Comparison of ENCODE assay signal across 5 fruit fly cellular contexts in genomic region chr2L:2765659-2766373, dm6.
TF ChIP-seq lines count a peak whose summit lies in the region.

Gene Snx21, minus strand, starts transcription at chr2L:2765665.
Gene aph-1, plus strand, starts transcription at chr2L:2766233.

- TF ChIP-seq CTCF in whole organism, embryonic (GFP tag; optimal IDR thresholded peaks at IDR 0.05; lab: Kevin White, UChicago) = peak; percentile 49

TF ChIP-seq in whole organism, adult, 20 proteins besides CTCF, POLR2A, EP300 and RAD21 (continues in another document):
- TF ChIP-seq cic (GFP tag; optimal IDR thresholded peaks at IDR 0.05; lab: Kevin White, UChicago) (peak; percentile 1), Mnt (GFP tag; optimal IDR thresholded peaks at IDR 0.05; lab: Kevin White, UChicago) (peak; percentile 84), kay (GFP tag; lab: Kevin White, UChicago; ENCODE audit: borderline replicate concordance) (no peak), CG7101 (tag; optimal IDR thresholded peaks at IDR 0.05; lab: Kevin White, UChicago) (peak; percentile 91), CG7045 (GFP tag; optimal IDR thresholded peaks at IDR 0.05; lab: Kevin White, UChicago) (peak; percentile 95), toe (GFP tag; optimal IDR thresholded peaks at IDR 0.05; lab: Kevin White, UChicago) (peak; percentile 92), CG12768 (GFP tag; optimal IDR thresholded peaks at IDR 0.05; lab: Kevin White, UChicago) (peak; percentile 91), Crg-1 (GFP tag; optimal IDR thresholded peaks at IDR 0.05; lab: Kevin White, UChicago) (peak; percentile 76), bab1 (GFP tag; optimal IDR thresholded peaks at IDR 0.05; lab: Kevin White, UChicago) (peak; percentile 91), CG14711 (tag; optimal IDR thresholded peaks at IDR 0.05; lab: Kevin White, UChicago) (peak; percentile 88), cnc (optimal IDR thresholded peaks at IDR 0.05; lab: Kevin White, UChicago) (no peak), CG1620 (GFP tag; optimal IDR thresholded peaks at IDR 0.05; lab: Kevin White, UChicago) (peak; percentile 84), tj (GFP tag; optimal IDR thresholded peaks at IDR 0.05; lab: Kevin White, UChicago) (peak; percentile 78), Clk (GFP tag; optimal IDR thresholded peaks at IDR 0.05; lab: Kevin White, UChicago) (peak; percentile 77), CG11617 (GFP tag; optimal IDR thresholded peaks at IDR 0.05; lab: Kevin White, UChicago) (peak; percentile 90), pad (GFP tag; optimal IDR thresholded peaks at IDR 0.05; lab: Kevin White, UChicago) (peak; percentile 76), CG5204 (GFP tag; optimal IDR thresholded peaks at IDR 0.05; lab: Kevin White, UChicago) (no peak), Hr96 (GFP tag; optimal IDR thresholded peaks at IDR 0.05; lab: Kevin White, UChicago) (peak; percentile 87)

TF ChIP-seq in whole organism, embryonic, 481 proteins besides CTCF, POLR2A, EP300 and RAD21 (continues in another document):
- peak; percentile 94 for TF ChIP-seq CG31441 (GFP tag; IDR thresholded peaks at IDR 0.05; lab: Robert Waterston, UW)
- TF ChIP-seq CG15073 (GFP tag; optimal IDR thresholded peaks at IDR 0.05; lab: Kevin White, UChicago) = peak; percentile 64
- TF ChIP-seq usp (GFP tag; optimal IDR thresholded peaks at IDR 0.05; lab: Kevin White, UChicago) = no peak
- TF ChIP-seq ara (GFP tag; IDR thresholded peaks at IDR 0.05; lab: Robert Waterston, UW) = peak; percentile 74
- peak; percentile 32; the same call in 1 of the 2 replicates for TF ChIP-seq crol (GFP tag; IDR thresholded peaks at IDR 0.05; lab: Robert Waterston, UW)
- no peak for TF ChIP-seq Trl (optimal IDR thresholded peaks at IDR 0.05; lab: Kevin White, UChicago)
- TF ChIP-seq Trl (GFP tag; optimal IDR thresholded peaks at IDR 0.05; lab: Kevin White, UChicago) = peak; percentile 93
- TF ChIP-seq sug (tag; optimal IDR thresholded peaks at IDR 0.05; lab: Kevin White, UChicago) = peak; percentile 92
- peak; percentile 78 for TF ChIP-seq CG12769 (tag; optimal IDR thresholded peaks at IDR 0.05; lab: Kevin White, UChicago)
- TF ChIP-seq vfl (GFP tag; optimal IDR thresholded peaks at IDR 0.05; lab: Kevin White, UChicago) = peak; percentile 88
- peak; percentile 91 for TF ChIP-seq CG9817 (tag; optimal IDR thresholded peaks at IDR 0.05; lab: Kevin White, UChicago)
- TF ChIP-seq tgo (GFP tag; IDR thresholded peaks at IDR 0.05; lab: Robert Waterston, UW) = peak; percentile 90
- peak; percentile 26; the same call in 1 of the 2 replicates for TF ChIP-seq CG4360 (GFP tag; IDR thresholded peaks at IDR 0.05; lab: Robert Waterston, UW)
- peak; percentile 73 for TF ChIP-seq CG11398 (GFP tag; optimal IDR thresholded peaks at IDR 0.05; lab: Kevin White, UChicago)
- TF ChIP-seq CG18619 (GFP tag; optimal IDR thresholded peaks at IDR 0.05; lab: Kevin White, UChicago) = peak; percentile 92
- TF ChIP-seq gfzf (GFP tag; optimal IDR thresholded peaks at IDR 0.05; lab: Kevin White, UChicago) = peak; percentile 21
- peak; percentile 63 for TF ChIP-seq Jarid2 (GFP tag; optimal IDR thresholded peaks at IDR 0.05; lab: Kevin White, UChicago)
- TF ChIP-seq wdn (GFP tag; IDR thresholded peaks at IDR 0.05; lab: Robert Waterston, UW) = peak; percentile 83

TF ChIP-seq in whole organism, prepupa, 60 proteins besides CTCF, POLR2A, EP300 and RAD21 (continues in another document):
- TF ChIP-seq CG6808 (GFP tag; optimal IDR thresholded peaks at IDR 0.05; lab: Kevin White, UChicago) (peak; percentile 88), CG3919 (GFP tag; optimal IDR thresholded peaks at IDR 0.05; lab: Kevin White, UChicago) (peak; percentile 86), Hr4 (GFP tag; optimal IDR thresholded peaks at IDR 0.05; lab: Kevin White, UChicago) (peak; percentile 91), spab (GFP tag; optimal IDR thresholded peaks at IDR 0.05; lab: Kevin White, UChicago) (peak; percentile 81), CG34406 (GFP tag; optimal IDR thresholded peaks at IDR 0.05; lab: Kevin White, UChicago) (peak; percentile 89), CG6792 (GFP tag; optimal IDR thresholded peaks at IDR 0.05; lab: Kevin White, UChicago) (peak; percentile 81), fd85E (GFP tag; optimal IDR thresholded peaks at IDR 0.05; lab: Kevin White, UChicago) (peak; percentile 70), CG8119 (GFP tag; IDR thresholded peaks at IDR 0.05; lab: Robert Waterston, UW) (peak; percentile 88), CG11902 (GFP tag; optimal IDR thresholded peaks at IDR 0.05; lab: Kevin White, UChicago) (peak; percentile 87), CG11762 (GFP tag; optimal IDR thresholded peaks at IDR 0.05; lab: Kevin White, UChicago; ENCODE audit: insufficient read depth) (peak; percentile 89), CG10669 (GFP tag; optimal IDR thresholded peaks at IDR 0.05; lab: Kevin White, UChicago) (peak; percentile 88), CG11294 (GFP tag; IDR thresholded peaks at IDR 0.05; lab: Robert Waterston, UW) (peak; percentile 81), Eip78C (GFP tag; lab: Kevin White, UChicago) (peak; percentile 94), acj6 (GFP tag; optimal IDR thresholded peaks at IDR 0.05; lab: Kevin White, UChicago) (peak; percentile 93), Blimp-1 (GFP tag; optimal IDR thresholded peaks at IDR 0.05; lab: Kevin White, UChicago) (peak; percentile 73), fd59A (GFP tag; optimal IDR thresholded peaks at IDR 0.05; lab: Kevin White, UChicago) (peak; percentile 79), net (GFP tag; optimal IDR thresholded peaks at IDR 0.05; lab: Kevin White, UChicago) (peak; percentile 87), achi (GFP tag; optimal IDR thresholded peaks at IDR 0.05; lab: Kevin White, UChicago) (peak; percentile 90), dsx (GFP tag; optimal IDR thresholded peaks at IDR 0.05; lab: Kevin White, UChicago; ENCODE audit: poor library complexity, severe bottlenecking) (peak; percentile 83)

TF ChIP-seq in whole organism, pupa, 21 proteins besides CTCF, POLR2A, EP300 and RAD21:
- TF ChIP-seq CG8301 (tag; optimal IDR thresholded peaks at IDR 0.05; lab: Kevin White, UChicago) = peak; percentile 82
- TF ChIP-seq CG34367 (tag; optimal IDR thresholded peaks at IDR 0.05; lab: Kevin White, UChicago) = peak; percentile 75
- peak; percentile 87 for TF ChIP-seq CG14655 (GFP tag; optimal IDR thresholded peaks at IDR 0.05; lab: Kevin White, UChicago)
- TF ChIP-seq CG15710 (tag; optimal IDR thresholded peaks at IDR 0.05; lab: Kevin White, UChicago) = peak; percentile 87
- TF ChIP-seq gl (tag; optimal IDR thresholded peaks at IDR 0.05; lab: Kevin White, UChicago) = peak; percentile 45
- peak; percentile 10 for TF ChIP-seq EcR (GFP tag; optimal IDR thresholded peaks at IDR 0.05; lab: Kevin White, UChicago)
- peak; percentile 86 for TF ChIP-seq Ets98B (GFP tag; IDR thresholded peaks at IDR 0.05; lab: Robert Waterston, UW)
- peak; percentile 85 for TF ChIP-seq CG17806 (tag; optimal IDR thresholded peaks at IDR 0.05; lab: Kevin White, UChicago)
- peak; percentile 57 for TF ChIP-seq rn (GFP tag; IDR thresholded peaks at IDR 0.05; lab: Robert Waterston, UW)
- TF ChIP-seq Pif1A (GFP tag; optimal IDR thresholded peaks at IDR 0.05; lab: Kevin White, UChicago) = peak; percentile 80
- peak; percentile 88 for TF ChIP-seq CG4496 (GFP tag; IDR thresholded peaks at IDR 0.05; lab: Robert Waterston, UW)
- peak; percentile 91 for TF ChIP-seq CG8159 (tag; optimal IDR thresholded peaks at IDR 0.05; lab: Kevin White, UChicago)
- 0 out of 2 replicates have a peak, but pooled peaks have one; percentile 48 for TF ChIP-seq CG10348 (GFP tag; IDR thresholded peaks at IDR 0.05; lab: Robert Waterston, UW)
- TF ChIP-seq fd96Ca (GFP tag; IDR thresholded peaks at IDR 0.05; lab: Robert Waterston, UW) = peak; percentile 90
- peak; percentile 86 for TF ChIP-seq CG9948 (tag; optimal IDR thresholded peaks at IDR 0.05; lab: Kevin White, UChicago)
- TF ChIP-seq CG13204 (GFP tag; optimal IDR thresholded peaks at IDR 0.05; lab: Kevin White, UChicago) = no peak
- peak; percentile 87 for TF ChIP-seq Snoo (tag; optimal IDR thresholded peaks at IDR 0.05; lab: Kevin White, UChicago)
- peak; percentile 91 for TF ChIP-seq Pif1B (GFP tag; optimal IDR thresholded peaks at IDR 0.05; lab: Kevin White, UChicago)
- no peak for TF ChIP-seq D1 (tag; optimal IDR thresholded peaks at IDR 0.05; lab: Kevin White, UChicago)
- TF ChIP-seq CG12605 (GFP tag; IDR thresholded peaks at IDR 0.05; lab: Robert Waterston, UW) = peak; percentile 71
- TF ChIP-seq CG32121 (GFP tag; IDR thresholded peaks at IDR 0.05; lab: Robert Waterston, UW) = peak; percentile 85

TF ChIP-seq in whole organism, wandering third instar larva, 38 proteins besides CTCF, POLR2A, EP300 and RAD21 (continues in another document):
- TF ChIP-seq Abd-B (GFP tag; optimal IDR thresholded peaks at IDR 0.05; lab: Kevin White, UChicago) (no peak), pan (optimal IDR thresholded peaks at IDR 0.05; lab: Kevin White, UChicago) (no peak), lola (GFP tag; optimal IDR thresholded peaks at IDR 0.05; lab: Kevin White, UChicago) (no peak), Hr78 (GFP tag; optimal IDR thresholded peaks at IDR 0.05; lab: Kevin White, UChicago) (no peak), HLH106 (tag; optimal IDR thresholded peaks at IDR 0.05; lab: Kevin White, UChicago) (peak; percentile 94), OdsH (GFP tag; optimal IDR thresholded peaks at IDR 0.05; lab: Kevin White, UChicago) (peak; percentile 89), Dfd (GFP tag; optimal IDR thresholded peaks at IDR 0.05; lab: Kevin White, UChicago) (no peak), ey (GFP tag; optimal IDR thresholded peaks at IDR 0.05; lab: Kevin White, UChicago) (peak; percentile 90), br (GFP tag; optimal IDR thresholded peaks at IDR 0.05; lab: Kevin White, UChicago) (peak; percentile 87), dsf (GFP tag; optimal IDR thresholded peaks at IDR 0.05; lab: Kevin White, UChicago; ENCODE audit: borderline replicate concordance) (peak; percentile 67), dl (GFP tag; optimal IDR thresholded peaks at IDR 0.05; lab: Kevin White, UChicago; ENCODE audit: insufficient read depth in 1 of 2, partially characterized antibody in 2 of 2) (no peak), Hr83 (GFP tag; optimal IDR thresholded peaks at IDR 0.05; lab: Kevin White, UChicago; ENCODE audit: poor library complexity, severe bottlenecking) (peak; percentile 66), rgr (GFP tag; optimal IDR thresholded peaks at IDR 0.05; lab: Kevin White, UChicago) (peak; percentile 91), jim (GFP tag; optimal IDR thresholded peaks at IDR 0.05; lab: Kevin White, UChicago) (peak; percentile 16), sv (GFP tag; optimal IDR thresholded peaks at IDR 0.05; lab: Kevin White, UChicago) (peak; percentile 83), Mio (GFP tag; optimal IDR thresholded peaks at IDR 0.05; lab: Kevin White, UChicago) (peak; percentile 56), Jra (GFP tag; optimal IDR thresholded peaks at IDR 0.05; lab: Kevin White, UChicago) (peak; percentile 69), woc (GFP tag; optimal IDR thresholded peaks at IDR 0.05; lab: Kevin White, UChicago) (peak; percentile 98), Hnf4 (GFP tag; optimal IDR thresholded peaks at IDR 0.05; lab: Kevin White, UChicago) (peak; percentile 87), Rel (GFP tag; optimal IDR thresholded peaks at IDR 0.05; lab: Kevin White, UChicago) (peak; percentile 91), Rel (tag; optimal IDR thresholded peaks at IDR 0.05; lab: Kevin White, UChicago) (peak; percentile 89), Myc (optimal IDR thresholded peaks at IDR 0.05; lab: Kevin White, UChicago) (peak; percentile 34), Sp1 (GFP tag; optimal IDR thresholded peaks at IDR 0.05; lab: Kevin White, UChicago) (peak; percentile 93)
